Fruit fly (Drosophila melanogaster): Measurements from ENCODE around the gene eIF3a.
A peak's percentile ranks its signal among the peaks of the same experiment; 100 is the strongest.

Gene eIF3a

DNA sequence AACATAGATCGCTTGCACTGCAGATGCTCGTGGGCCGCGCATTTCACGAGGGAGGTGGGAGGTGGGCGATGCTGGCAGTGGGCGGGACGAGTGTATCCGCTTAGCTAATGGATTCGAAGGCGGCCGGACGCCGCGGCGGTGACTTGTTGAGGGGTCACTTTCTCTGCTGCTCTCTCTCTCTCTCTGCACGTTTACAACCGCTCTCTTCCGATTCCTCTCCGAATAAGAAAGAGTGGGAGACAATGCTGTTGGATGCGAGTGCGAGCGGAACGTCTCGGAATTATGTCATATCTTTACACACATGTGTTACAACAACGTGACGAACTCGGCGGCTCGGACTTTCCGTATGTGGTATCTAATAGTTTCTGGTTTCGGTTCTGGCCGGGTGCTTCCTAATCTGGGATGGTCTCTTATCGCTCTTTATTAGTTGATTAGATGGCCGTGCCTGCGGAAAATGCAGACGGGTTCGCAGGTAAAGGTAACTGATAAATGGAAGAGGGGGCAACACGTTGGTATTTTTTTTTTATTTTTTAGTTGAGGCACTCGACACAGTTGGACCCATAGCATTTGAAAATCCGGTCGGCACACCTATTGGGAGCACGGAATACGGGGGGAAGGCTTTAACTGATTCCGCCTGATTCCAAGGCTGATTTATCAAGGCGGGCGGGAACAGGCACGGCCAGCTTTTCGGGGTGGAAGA lies 18.8 kb upstream of the eIF3a start (continued):
- no peak for TF ChIP-seq CG17359 (tag; optimal IDR thresholded peaks at IDR 0.05)
- TF ChIP-seq phol (tag; optimal IDR thresholded peaks at IDR 0.05) = no peak
- peak; percentile 37 for TF ChIP-seq Deaf1 (tag; optimal IDR thresholded peaks at IDR 0.05)
- no peak for TF ChIP-seq CG7372 (GFP tag; IDR thresholded peaks at IDR 0.05)
- no peak for TF ChIP-seq fd102C (GFP tag; optimal IDR thresholded peaks at IDR 0.05)
- TF ChIP-seq ase (GFP tag; IDR thresholded peaks at IDR 0.05) = no peak
- no peak for TF ChIP-seq CG2120 (GFP tag; optimal IDR thresholded peaks at IDR 0.05)
- no peak for TF ChIP-seq CG12744 (GFP tag; optimal IDR thresholded peaks at IDR 0.05)
- no peak for TF ChIP-seq CG7963 (GFP tag; IDR thresholded peaks at IDR 0.05; ENCODE audit: partially characterized antibody)
- no peak for TF ChIP-seq trh (GFP tag; optimal IDR thresholded peaks at IDR 0.05)
- no peak for TF ChIP-seq jumu (GFP tag; optimal IDR thresholded peaks at IDR 0.05)
- no peak for TF ChIP-seq CG2889 (GFP tag; IDR thresholded peaks at IDR 0.05)
- no peak for TF ChIP-seq CG10543 (GFP tag; optimal IDR thresholded peaks at IDR 0.05)
- no peak for TF ChIP-seq CG10654 (GFP tag; optimal IDR thresholded peaks at IDR 0.05)
- peak; percentile 39 for TF ChIP-seq HLHmδ (GFP tag; optimal IDR thresholded peaks at IDR 0.05)
- no peak for TF ChIP-seq gt (GFP tag; IDR thresholded peaks at IDR 0.05)
- TF ChIP-seq salm (tag; optimal IDR thresholded peaks at IDR 0.05) = no peak
- no peak for TF ChIP-seq CG17802 (tag; optimal IDR thresholded peaks at IDR 0.05)
- no peak for TF ChIP-seq CG2199 (GFP tag; IDR thresholded peaks at IDR 0.05)
- peak; percentile 27; the same call in 1 of the 2 replicates for TF ChIP-seq Adf1 (GFP tag; IDR thresholded peaks at IDR 0.05)
- TF ChIP-seq CG9876 (GFP tag; optimal IDR thresholded peaks at IDR 0.05) = no peak
- TF ChIP-seq CG3065 (GFP tag; optimal IDR thresholded peaks at IDR 0.05) = peak; percentile 21
- TF ChIP-seq CG4617 (GFP tag; optimal IDR thresholded peaks at IDR 0.05; ENCODE audit: borderline replicate concordance) = no peak
- TF ChIP-seq Dll (GFP tag; IDR thresholded peaks at IDR 0.05; ENCODE audit: partially characterized antibody) = no peak
- peak; percentile 2 for TF ChIP-seq abd-A (tag; optimal IDR thresholded peaks at IDR 0.05)
- no peak for TF ChIP-seq CG2712 (tag; optimal IDR thresholded peaks at IDR 0.05)
- no peak for TF ChIP-seq CG3838 (GFP tag; optimal IDR thresholded peaks at IDR 0.05)
- TF ChIP-seq Nf-YB (GFP tag; optimal IDR thresholded peaks at IDR 0.05) = no peak
- TF ChIP-seq Hand (GFP tag; optimal IDR thresholded peaks at IDR 0.05) = no peak
- no peak for TF ChIP-seq Taf1 (GFP tag; IDR thresholded peaks at IDR 0.05)
- no peak for TF ChIP-seq CG17361 (GFP tag; IDR thresholded peaks at IDR 0.05)
- no peak for TF ChIP-seq croc (GFP tag; conservative IDR thresholded peaks at IDR 0.05)
- TF ChIP-seq HLH54F (GFP tag; optimal IDR thresholded peaks at IDR 0.05) = no peak
- TF ChIP-seq trem (tag; optimal IDR thresholded peaks at IDR 0.05) = no peak
- no peak for TF ChIP-seq Fer3 (tag; optimal IDR thresholded peaks at IDR 0.05)
- TF ChIP-seq wdn (GFP tag; IDR thresholded peaks at IDR 0.05) = no peak
- TF ChIP-seq CHES-1-like (GFP tag; optimal IDR thresholded peaks at IDR 0.05) = no peak
- no peak for TF ChIP-seq ato (GFP tag; IDR thresholded peaks at IDR 0.05; ENCODE audit: partially characterized antibody)
- no peak for TF ChIP-seq Ets97D (GFP tag; optimal IDR thresholded peaks at IDR 0.05)
- peak; percentile 39 for TF ChIP-seq Med (GFP tag)
- TF ChIP-seq Gug (GFP tag; IDR thresholded peaks at IDR 0.05) = no peak
- TF ChIP-seq kay (GFP tag; optimal IDR thresholded peaks at IDR 0.05) = no peak

Measured in whole organism, embryonic.